Worm (Caenorhabditis elegans) whole organism, L4/young adult: ENCODE data around the gene Y108G3AL.2.
"Not testable (repeated sequence)": the region's sequence is repeated elsewhere in the genome, so short reads cannot be mapped to it uniquely, and the experiment has no call there.

ENCODE experiments used
- W03F9.2 ChIP-seq: fragments of 150-350 bp; optimal IDR thresholded peaks from 2 replicates; lab custom pipeline; 2014; ENCODE audit warnings: missing biosample characterization, missing genetic modification characterization
- dao-5 ChIP-seq: sonication (generic microtip); optimal IDR thresholded peaks from 2 replicates; lab custom pipeline; 2016; ENCODE audit warnings: missing genotype, missing genetic modification characterization, moderate library complexity, missing compliant biosample characterization
- him-1 ChIP-seq: sonication (generic microtip); optimal IDR thresholded peaks from 2 replicates; lab custom pipeline; 2016; ENCODE audit warnings: missing genotype, missing genetic modification reagents, missing genetic modification characterization, missing compliant biosample characterization

Y108G3AL.2 gene

ce11 chrV:201300-201699 lies 34.5 kb downstream of the Y108G3AL.2 start, which contains the start of gene trpp-1:
TSS of gene trpp-1 (plus strand) at chrV:201600.
- TF ChIP-seq dao-5 (tag; lab: Kevin White, UChicago) (no peak), W03F9.2 (tag; lab: Kevin White, UChicago) (no peak), him-1 (tag; lab: Kevin White, UChicago) (no peak)

- TF ChIP-seq him-1 (tag; lab: Kevin White, UChicago) (no peak), W03F9.2 (tag; lab: Kevin White, UChicago) (no peak), dao-5 (tag; lab: Kevin White, UChicago) (no peak)
Measured at ce11 chrV:203855-204432, 37.2 kb downstream of the Y108G3AL.2 start, which contains the start of gene lec-12. TSS of gene lec-12 (plus strand) at chrV:204382.

- no peak for TF ChIP-seq W03F9.2 (tag; lab: Kevin White, UChicago)
- no peak for TF ChIP-seq dao-5 (tag; lab: Kevin White, UChicago)
- TF ChIP-seq him-1 (tag; lab: Kevin White, UChicago), result no peak
Measured at ce11 chrV:206814-207213, 40.0 kb downstream of the Y108G3AL.2 start.

- TF ChIP-seq him-1 (tag; lab: Kevin White, UChicago) (no peak), W03F9.2 (tag; lab: Kevin White, UChicago) (no peak), dao-5 (tag; lab: Kevin White, UChicago) (no peak)
Measured at ce11 chrV:211388-212168, 44.8 kb downstream of the Y108G3AL.2 start.

ce11 chrV:212687-213086 lies 45.9 kb downstream of the Y108G3AL.2 start, which contains the start of gene DC2.5:
TSS of gene DC2.5 (minus strand) at chrV:212787.
- TF ChIP-seq dao-5, W03F9.2, him-1 (tag; lab: Kevin White, UChicago): not testable (repeated sequence)

- TF ChIP-seq dao-5 (tag; lab: Kevin White, UChicago) (no peak), W03F9.2 (tag; lab: Kevin White, UChicago) (no peak), him-1 (tag; lab: Kevin White, UChicago) (no peak)
Measured at ce11 chrV:215697-216096, 48.9 kb downstream of the Y108G3AL.2 start.

DNA sequence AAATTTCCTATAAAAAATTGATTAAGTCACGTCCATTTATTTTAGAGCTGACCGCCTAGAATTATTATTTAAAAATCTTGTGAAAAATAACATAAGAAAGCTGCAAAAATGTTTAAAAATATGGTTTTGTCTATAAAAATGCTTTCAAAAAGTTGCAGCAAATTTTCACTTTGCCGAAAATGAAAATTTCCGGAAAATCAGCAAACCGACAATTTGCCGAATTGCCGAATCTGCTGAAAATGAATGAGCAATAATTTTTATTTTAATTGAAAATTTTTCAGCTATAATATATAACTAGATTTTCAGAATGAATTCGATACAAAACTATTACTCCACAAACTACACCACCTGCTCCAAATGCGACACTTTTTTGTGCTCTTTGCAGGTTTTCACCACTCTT lies 50.1 kb downstream of the Y108G3AL.2 start, which contains the start of gene srh-78:
Gene srh-78, plus strand, starts transcription at position 301 of the 400 bp plus-strand sequence.
- no peak for TF ChIP-seq him-1 (tag; lab: Kevin White, UChicago)
- TF ChIP-seq dao-5 (tag; lab: Kevin White, UChicago), result no peak
- no peak for TF ChIP-seq W03F9.2 (tag; lab: Kevin White, UChicago)

DNA sequence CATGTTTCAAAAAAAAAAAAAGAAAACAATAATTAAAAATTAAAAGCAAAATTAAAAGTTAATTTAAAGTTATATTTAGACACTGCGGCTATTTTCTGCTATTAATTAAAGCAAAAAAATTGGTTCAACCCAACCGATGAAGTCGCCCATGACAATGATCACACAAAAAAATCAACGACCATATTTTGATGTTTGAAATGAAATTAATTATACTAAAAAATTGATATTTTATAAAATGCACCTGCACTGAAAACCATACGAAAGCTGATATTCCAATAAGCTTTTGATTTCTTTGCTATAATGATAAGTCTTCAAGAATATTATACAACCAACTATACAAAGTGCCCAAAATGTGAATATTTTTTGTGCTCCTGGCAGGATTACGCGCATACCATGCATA lies 52.8 kb downstream of the Y108G3AL.2 start, which contains the start of gene srh-80:
Gene srh-80, plus strand, starts transcription at position 301 of the 400 bp plus-strand sequence.
- TF ChIP-seq dao-5 (tag; lab: Kevin White, UChicago) (no peak), W03F9.2 (tag; lab: Kevin White, UChicago) (no peak), him-1 (tag; lab: Kevin White, UChicago) (no peak)
